Worm (Caenorhabditis elegans) whole organism, L3 larva: ENCODE results near the gene argn-1.

Experiments
- ceh-82 ChIP-seq: fragments of 150-350 bp; optimal IDR thresholded peaks from 2 replicates; lab custom pipeline; 2014; ENCODE audit warnings: missing biosample characterization, missing genetic modification characterization
- elt-1 ChIP-seq: fragments of 150-350 bp; optimal IDR thresholded peaks from 2 replicates; lab custom pipeline; 2014; ENCODE audit warnings: missing biosample characterization, missing genetic modification characterization
- jun-1 ChIP-seq: fragments of 150-350 bp; optimal IDR thresholded peaks from 2 replicates; lab custom pipeline; 2014; ENCODE audit warnings: missing biosample characterization, missing genetic modification reagents, missing genetic modification characterization
- lin-15B ChIP-seq: fragments of 150-350 bp; optimal IDR thresholded peaks from 2 replicates; lab custom pipeline; 2014; ENCODE audit warnings: missing biosample characterization, missing genetic modification characterization
- nhr-11 ChIP-seq: fragments of 150-350 bp; optimal IDR thresholded peaks from 2 replicates; lab custom pipeline; 2014; ENCODE audit warnings: missing biosample characterization, missing genetic modification characterization
- nhr-12 ChIP-seq: fragments of 150-350 bp; optimal IDR thresholded peaks from 2 replicates; lab custom pipeline; 2014; ENCODE audit warnings: missing biosample characterization, missing genetic modification characterization
- nhr-25 ChIP-seq: sonication (generic microtip); optimal IDR thresholded peaks from 2 replicates; lab custom pipeline; 2017; ENCODE audit warnings: missing biosample characterization, missing genetic modification characterization
- nhr-28 ChIP-seq: fragments of 150-350 bp; optimal IDR thresholded peaks from 2 replicates; lab custom pipeline; 2014; ENCODE audit warnings: missing biosample characterization, missing genetic modification characterization
- skn-1 ChIP-seq: fragments of 150-350 bp; optimal IDR thresholded peaks from 2 replicates; lab custom pipeline; 2014; ENCODE audit warnings: missing biosample characterization, missing genetic modification characterization
- snpc-4 ChIP-seq: fragments of 150-350 bp; optimal IDR thresholded peaks from 2 replicates; lab custom pipeline; 2014; ENCODE audit warnings: missing biosample characterization, missing genetic modification characterization
- tbx-2 ChIP-seq: sonication (generic microtip); optimal IDR thresholded peaks from 2 replicates; lab custom pipeline; 2016; ENCODE audit warnings: mild to moderate bottlenecking, missing genetic modification characterization, missing compliant biosample characterization
- unc-39 ChIP-seq: sonication (generic microtip); optimal IDR thresholded peaks from 4 replicates; lab custom pipeline; 2017; ENCODE audit warnings: missing biosample characterization, missing genetic modification characterization

ce11 chrX:5670829-5671228 is 41.0 kb downstream of the argn-1 start:
- TF ChIP-seq lin-15B (tag; lab: Kevin White, UChicago) (no peak), nhr-12 (tag; lab: Kevin White, UChicago) (no peak), nhr-28 (no peak), snpc-4 (tag; lab: Kevin White, UChicago) (no peak), elt-1 (no peak), nhr-11 (no peak), ceh-82 (tag; lab: Kevin White, UChicago) (no peak), unc-39 (tag; lab: Kevin White, UChicago) (no peak), tbx-2 (tag; lab: Kevin White, UChicago) (no peak), skn-1 (no peak), jun-1 (tag; lab: Kevin White, UChicago) (no peak), nhr-25 (no peak)
